Worm (Caenorhabditis elegans) whole organism, L4 larva: ENCODE data around the gene F16B12.4.

Experiments used
- Y105C5A.15 ChIP-seq: fragments of 200-800 bp; sonication (Bioruptor generic); IDR thresholded peaks from 2 replicates; pipeline ENCODE4 v1.3.6; 2022; ENCODE audit warnings: missing genetic modification characterization, missing compliant biosample characterization
- aha-1 ChIP-seq: fragments of 150-350 bp; peaks from one replicate; lab custom pipeline; 2014; ENCODE audit warnings: missing biosample characterization, missing genetic modification characterization
- ceh-32 ChIP-seq: sonication (generic microtip); optimal IDR thresholded peaks from 2 replicates; lab custom pipeline; 2016; ENCODE audit warnings: mild to moderate bottlenecking, missing genetic modification characterization, missing compliant biosample characterization; ENCODE audit not compliant: poor library complexity
- ctbp-1 ChIP-seq: fragments of 200-800 bp; sonication (Bioruptor generic); IDR thresholded peaks from 2 replicates; pipeline ENCODE4 v1.3.6; 2022; ENCODE audit warnings: missing genetic modification reagents, missing genetic modification characterization, missing compliant biosample characterization
- daf-16 ChIP-seq, 3 experiments: sonication (generic microtip); optimal IDR thresholded peaks; 2 replicates each; lab custom pipeline; 2016 to 2017; ENCODE audit warnings: missing genetic modification characterization in 3 of 3, missing genetic modification reagents in 3 of 3, mild to moderate bottlenecking in 2 of 3, missing compliant biosample characterization in 2 of 3, missing biosample characterization in 1 of 3, moderate library complexity in 1 of 3
- dmd-8 ChIP-seq: fragments of 200-800 bp; sonication (Bioruptor generic); IDR thresholded peaks from 2 replicates; pipeline ENCODE4 v1.3.6; 2022; ENCODE audit warnings: missing genetic modification characterization, missing compliant biosample characterization
- dmd-9 ChIP-seq: fragments of 200-800 bp; sonication (Bioruptor generic); IDR thresholded peaks from 2 replicates; pipeline ENCODE4 v1.3.6; 2022; ENCODE audit warnings: missing genetic modification reagents, missing genetic modification characterization, missing compliant biosample characterization
- dve-1 ChIP-seq: sonication (generic microtip); optimal IDR thresholded peaks from 2 replicates; lab custom pipeline; 2017; ENCODE audit warnings: antibody characterized with exemption, mild to moderate bottlenecking, missing genetic modification characterization, missing compliant biosample characterization; ENCODE audit not compliant: insufficient read depth
- fkh-10 ChIP-seq: fragments of 150-350 bp; optimal IDR thresholded peaks from 2 replicates; lab custom pipeline; 2014; ENCODE audit warnings: missing biosample characterization, missing genetic modification reagents, missing genetic modification characterization
- hlh-11 ChIP-seq: fragments of 200-800 bp; sonication (Bioruptor generic); optimal IDR thresholded peaks from 2 replicates; lab custom pipeline; 2018; ENCODE audit warnings: mild to moderate bottlenecking, missing genetic modification characterization, missing compliant biosample characterization
- lim-7 ChIP-seq: fragments of 200-800 bp; sonication (Bioruptor generic); IDR thresholded peaks from 2 replicates; pipeline ENCODE4 v1.3.6; 2022; ENCODE audit warnings: missing genetic modification characterization, missing compliant biosample characterization
- lin-39 ChIP-seq: fragments of 150-350 bp; optimal IDR thresholded peaks from 2 replicates; lab custom pipeline; 2014; ENCODE audit warnings: missing biosample characterization, missing genetic modification reagents, missing genetic modification characterization
- nhr-102 ChIP-seq: sonication (generic microtip); optimal IDR thresholded peaks from 2 replicates; lab custom pipeline; 2016; ENCODE audit warnings: mild to moderate bottlenecking, missing genetic modification characterization, moderate library complexity, missing compliant biosample characterization
- nhr-48 ChIP-seq: sonication (generic microtip); optimal IDR thresholded peaks from 2 replicates; lab custom pipeline; 2016; ENCODE audit warnings: mild to moderate bottlenecking, missing genetic modification characterization, missing compliant biosample characterization
- nhr-6 ChIP-seq: fragments of 150-350 bp; optimal IDR thresholded peaks from 2 replicates; lab custom pipeline; 2014; ENCODE audit warnings: missing biosample characterization, missing genetic modification characterization
- saeg-2 ChIP-seq: fragments of 200-800 bp; sonication (Bioruptor generic); IDR thresholded peaks from 2 replicates; pipeline ENCODE4 v1.3.6; 2022; ENCODE audit warnings: missing genetic modification reagents, missing genetic modification characterization, missing compliant biosample characterization
- snpc-1.2 ChIP-seq: fragments of 200-800 bp; sonication (Bioruptor generic); IDR thresholded peaks from 2 replicates; pipeline ENCODE4 v1.3.6; 2022; ENCODE audit warnings: missing genetic modification reagents, missing genetic modification characterization, missing compliant biosample characterization
- spr-3 ChIP-seq: fragments of 200-800 bp; sonication (Bioruptor generic); optimal IDR thresholded peaks from 2 replicates; lab custom pipeline; 2018; ENCODE audit warnings: mild to moderate bottlenecking, missing genetic modification characterization, missing compliant biosample characterization
- unc-62 ChIP-seq, 3 experiments: fragments of 150-350 bp in 1 of 3; sonication (generic microtip); optimal IDR thresholded peaks in 2 of 3; peaks in 1 of 3; 1 replicate in 1 of 3; 2 replicates in 2 of 3; lab custom pipeline; 2014 to 2017; ENCODE audit warnings: missing biosample characterization in 3 of 3, missing genetic modification characterization in 3 of 3, missing genetic modification reagents in 3 of 3, missing genotype in 1 of 3
- vab-7 ChIP-seq: fragments of 200-800 bp; sonication (Bioruptor generic); IDR thresholded peaks from 2 replicates; pipeline ENCODE4 v1.3.6; 2022; ENCODE audit warnings: missing genetic modification reagents, missing genetic modification characterization, missing compliant biosample characterization

Gene F16B12.4

DNA sequence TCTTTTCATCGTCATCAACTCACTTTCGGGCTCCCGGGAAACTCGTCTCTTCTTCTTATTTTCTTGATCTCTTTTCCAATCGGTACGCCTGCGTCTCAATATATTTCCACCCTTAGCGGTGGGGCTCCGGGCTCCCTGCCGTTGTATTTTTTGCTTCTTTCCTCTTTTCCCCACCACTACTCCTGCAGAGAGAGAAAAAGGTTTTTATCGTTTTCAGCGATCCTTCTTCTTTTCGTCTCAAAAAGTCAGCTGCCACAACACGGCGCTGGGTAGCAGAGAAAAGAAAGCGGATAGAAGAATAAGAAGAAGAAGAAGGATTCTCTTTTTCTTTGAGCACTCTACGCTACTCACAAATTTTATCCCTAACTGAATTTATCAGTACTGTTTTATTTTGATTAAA, 43.7 kb downstream of the F16B12.4 start:
- TF ChIP-seq daf-16 (GFP tag; optimal IDR thresholded peaks at IDR 0.05; lab: Kevin White, UChicago) (peak in 1 of 2 experiments; percentile 35), daf-16 (tag; optimal IDR thresholded peaks at IDR 0.05; lab: Kevin White, UChicago) (no peak), aha-1 (peak; percentile 28), vab-7 (GFP tag; lab: Robert Waterston, UW) (no peak), hlh-11 (tag; lab: Kevin White, UChicago) (peak; percentile 48), ceh-32 (tag; lab: Kevin White, UChicago) (no peak), nhr-102 (tag; lab: Kevin White, UChicago) (no peak)

DNA sequence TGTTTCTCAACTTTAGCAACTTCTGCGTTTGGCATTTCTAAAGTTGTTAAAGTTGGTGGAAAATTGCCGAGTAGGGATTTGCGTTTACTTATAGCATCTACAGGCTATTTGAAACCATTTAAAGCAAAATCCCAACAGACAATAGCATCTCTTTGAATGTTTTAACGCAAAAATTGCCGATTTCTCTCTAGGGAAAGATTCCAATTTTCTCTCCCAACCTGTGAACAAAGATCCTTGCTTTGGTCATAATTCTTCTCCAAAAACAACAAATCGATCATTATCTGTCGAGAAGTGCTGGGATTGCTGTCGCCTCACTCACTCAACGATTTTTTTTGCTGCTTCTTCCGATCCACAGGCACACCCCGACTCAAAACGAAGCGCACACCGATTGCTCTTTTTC, 44.7 kb downstream of the F16B12.4 start:
- TF ChIP-seq snpc-1.2 (GFP tag; lab: Robert Waterston, UW): no peak
- TF ChIP-seq aha-1: peak; percentile 63
- TF ChIP-seq unc-62 (GFP tag; optimal IDR thresholded peaks at IDR 0.05 in 1 of 2; lab: Kevin White, UChicago): peak in 1 of 2 experiments; percentile 93
- no peak for TF ChIP-seq unc-62 (tag; optimal IDR thresholded peaks at IDR 0.05; lab: Kevin White, UChicago)
- TF ChIP-seq lim-7: no peak
- no peak for TF ChIP-seq lin-39 (tag; lab: Kevin White, UChicago)
- 0 out of 2 replicates have a peak, but pooled peaks have one; percentile 5 for TF ChIP-seq dmd-8
- TF ChIP-seq, all 104 proteins: peak for 3

DNA sequence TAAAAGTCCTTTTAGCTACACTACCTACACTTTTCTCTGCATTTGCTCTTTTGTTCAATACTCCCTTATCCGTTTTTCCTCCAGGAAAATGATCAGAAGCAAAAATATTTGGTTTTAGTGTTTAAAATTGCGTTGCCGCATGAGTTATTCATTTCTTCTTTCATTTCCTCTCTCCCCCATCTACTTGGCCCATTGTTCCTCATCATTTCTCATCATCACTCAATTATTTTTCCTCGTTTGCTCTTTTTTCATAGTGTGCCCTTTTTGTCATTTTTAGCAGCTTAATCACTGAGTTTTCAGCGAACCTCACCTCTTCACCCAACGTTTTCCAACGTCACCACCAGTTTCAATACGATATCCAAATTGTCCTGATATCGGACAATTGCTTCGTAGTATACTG, 49.2 kb downstream of the F16B12.4 start, which contains the start of gene dyc-1:
dyc-1 (plus strand) TSS at position 301 of the 400 bp plus-strand sequence.
- no peak for TF ChIP-seq Y105C5A.15 (GFP tag; lab: Robert Waterston, UW)
- no peak for TF ChIP-seq saeg-2
- no peak for TF ChIP-seq spr-3 (GFP tag; lab: Kevin White, UChicago)
- no peak for TF ChIP-seq lin-39 (tag; lab: Kevin White, UChicago)
- TF ChIP-seq nhr-6: no peak
- TF ChIP-seq unc-62 (GFP tag; optimal IDR thresholded peaks at IDR 0.05 in 1 of 2; lab: Kevin White, UChicago): no peak
- no peak for TF ChIP-seq unc-62 (tag; optimal IDR thresholded peaks at IDR 0.05; lab: Kevin White, UChicago)
- no peak for TF ChIP-seq nhr-48 (tag; lab: Kevin White, UChicago)
- TF ChIP-seq dmd-9 (GFP tag; lab: Robert Waterston, UW): no peak
- TF ChIP-seq, all 104 proteins: peak for 0

DNA sequence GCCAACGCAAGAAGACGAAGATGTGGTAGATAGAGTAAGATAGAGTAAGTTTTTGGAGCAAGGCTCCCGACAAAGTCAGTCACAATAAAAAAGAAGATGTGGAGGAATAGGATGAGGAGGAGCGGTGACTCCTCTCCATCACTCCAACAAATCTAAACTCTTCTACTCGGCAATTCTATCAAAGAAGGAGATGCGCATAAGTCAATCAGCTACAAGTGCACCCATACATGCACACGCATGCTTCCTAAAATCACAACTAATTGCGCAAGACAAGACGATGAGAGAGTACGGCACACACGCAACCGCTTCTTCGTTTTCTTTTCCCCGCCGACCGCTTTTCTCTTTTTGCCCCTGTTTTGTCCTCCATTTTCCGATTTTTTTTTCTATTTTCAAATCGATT, 50.9 kb downstream of the F16B12.4 start:
- TF ChIP-seq dve-1 (tag; lab: Kevin White, UChicago): no peak
- peak; percentile 58; the same call in 1 of the 2 replicates for TF ChIP-seq ctbp-1 (GFP tag; lab: Robert Waterston, UW)
- peak; percentile 81 for TF ChIP-seq fkh-10
- peak in 1 of 2 experiments; percentile 8 for TF ChIP-seq unc-62 (GFP tag; optimal IDR thresholded peaks at IDR 0.05 in 1 of 2; lab: Kevin White, UChicago)
- no peak for TF ChIP-seq unc-62 (tag; optimal IDR thresholded peaks at IDR 0.05; lab: Kevin White, UChicago)
- TF ChIP-seq, all 104 proteins: peak for 3
